Fruit fly (Drosophila melanogaster) whole organism, wandering third instar larva: ENCODE data around the gene net.

Source experiments
- Abd-B ChIP-seq: fragments of >200 bp; optimal IDR thresholded peaks from 2 replicates; lab custom pipeline; 2017; ENCODE audit warnings: missing biosample characterization, missing genetic modification characterization
- CG32264 ChIP-seq: fragments of 200-800 bp; sonication (Bioruptor generic); optimal IDR thresholded peaks from 2 replicates; lab custom pipeline; 2016; ENCODE audit warnings: missing biosample characterization, missing genetic modification characterization
- CG9705 ChIP-seq: fragments of 200-800 bp; sonication (Bioruptor generic); optimal IDR thresholded peaks from 2 replicates; lab custom pipeline; 2018; ENCODE audit warnings: missing biosample characterization, mild to moderate bottlenecking, missing genetic modification characterization
- CrebA ChIP-seq: fragments of 200-800 bp; sonication (Bioruptor generic); optimal IDR thresholded peaks from 2 replicates; lab custom pipeline; 2016; ENCODE audit warnings: missing biosample characterization, mild to moderate bottlenecking, missing genetic modification characterization, borderline replicate concordance
- Dfd ChIP-seq: fragments of >200 bp; optimal IDR thresholded peaks from 2 replicates; lab custom pipeline; 2017; ENCODE audit warnings: missing biosample characterization, missing genetic modification characterization
- Dif ChIP-seq: fragments of 200-275, 200-300 bp; sonication (Bioruptor generic); optimal IDR thresholded peaks from 2 replicates; lab custom pipeline; 2018; ENCODE audit warnings: missing biosample characterization, missing genetic modification characterization; ENCODE audit not compliant: partially characterized antibody
- GATAd ChIP-seq: sonication (Bioruptor generic); optimal IDR thresholded peaks from 2 replicates; lab custom pipeline; 2016; ENCODE audit warnings: missing biosample characterization, missing genetic modification characterization
- HLH106 ChIP-seq: fragments of 200-800 bp; optimal IDR thresholded peaks from 3 replicates; lab custom pipeline; 2019; ENCODE audit warnings: missing biosample characterization, mild to moderate bottlenecking, missing genetic modification characterization, moderate library complexity
- Hnf4 ChIP-seq: fragments of 200-800 bp; sonication (Bioruptor generic); optimal IDR thresholded peaks from 2 replicates; lab custom pipeline; 2016; ENCODE audit warnings: missing biosample characterization, mild to moderate bottlenecking, missing genetic modification characterization
- Hr78 ChIP-seq: fragments of >200 bp; optimal IDR thresholded peaks from 2 replicates; lab custom pipeline; 2017; ENCODE audit warnings: missing biosample characterization, missing genetic modification characterization
- Hr83 ChIP-seq: fragments of 200-300 bp; sonication (Bioruptor generic); optimal IDR thresholded peaks from 2 replicates; lab custom pipeline; 2016; ENCODE audit warnings: missing biosample characterization, mild to moderate bottlenecking, missing genetic modification characterization, moderate library complexity; ENCODE audit not compliant: poor library complexity, severe bottlenecking
- Jra ChIP-seq: sonication (Bioruptor generic); optimal IDR thresholded peaks from 2 replicates; lab custom pipeline; 2016; ENCODE audit warnings: missing biosample characterization, missing genetic modification characterization
- Mio ChIP-seq: sonication (Bioruptor generic); optimal IDR thresholded peaks from 2 replicates; lab custom pipeline; 2016; ENCODE audit warnings: missing biosample characterization, missing genetic modification characterization
- Myc ChIP-seq: fragments of >200 bp; optimal IDR thresholded peaks from 2 replicates; lab custom pipeline; 2017
- N ChIP-seq: fragments of >200 bp; optimal IDR thresholded peaks from 2 replicates; lab custom pipeline; 2018; ENCODE audit warnings: missing biosample characterization, missing external identifiers, missing genetic modification characterization
- OdsH ChIP-seq: fragments of 200-800 bp; sonication (Bioruptor generic); optimal IDR thresholded peaks from 2 replicates; lab custom pipeline; 2016; ENCODE audit warnings: missing biosample characterization, mild to moderate bottlenecking, missing genetic modification characterization
- Rel ChIP-seq, 2 experiments: fragments of 200-800 bp; sonication (Bioruptor generic) in 1 of 2; optimal IDR thresholded peaks; 2 replicates in 1 of 2; 3 replicates in 1 of 2; lab custom pipeline; 2016 to 2019; ENCODE audit warnings: mild to moderate bottlenecking in 2 of 2, missing biosample characterization in 2 of 2, missing genetic modification characterization in 2 of 2, moderate library complexity in 1 of 2
- Sp1 ChIP-seq: fragments of 200-800 bp; sonication (Bioruptor generic); optimal IDR thresholded peaks from 3 replicates; lab custom pipeline; 2019; ENCODE audit warnings: missing biosample characterization, mild to moderate bottlenecking, missing genetic modification characterization, moderate library complexity
- Vsx2 ChIP-seq: fragments of 200-300, 225-300 bp; sonication (Bioruptor generic); optimal IDR thresholded peaks from 2 replicates; lab custom pipeline; 2018; ENCODE audit warnings: missing biosample characterization, missing genetic modification characterization; ENCODE audit not compliant: partially characterized antibody
- br ChIP-seq: fragments of 200-800 bp; sonication (Bioruptor generic); optimal IDR thresholded peaks from 2 replicates; lab custom pipeline; 2016; ENCODE audit warnings: missing biosample characterization, missing genetic modification characterization
- brk ChIP-seq: fragments of 200-800 bp; sonication (Bioruptor generic); optimal IDR thresholded peaks from 2 replicates; lab custom pipeline; 2016; ENCODE audit warnings: missing biosample characterization, mild to moderate bottlenecking, missing genetic modification characterization
- dl ChIP-seq, 2 experiments: fragments of 175-275, 200-275 bp in 1 of 2; fragments of 200-275 bp in 1 of 2; sonication (Bioruptor generic); optimal IDR thresholded peaks; lab custom pipeline; 2018; ENCODE audit warnings: mild to moderate bottlenecking in 2 of 2, missing biosample characterization in 2 of 2, missing genetic modification characterization in 2 of 2, moderate library complexity in 2 of 2; ENCODE audit not compliant: partially characterized antibody in 2 of 2, insufficient read depth in 1 of 2
- dmrt93B ChIP-seq: fragments of 200-800 bp; sonication (Bioruptor generic); optimal IDR thresholded peaks from 2 replicates; lab custom pipeline; 2018; ENCODE audit warnings: missing biosample characterization, mild to moderate bottlenecking, missing genetic modification characterization
- dsf ChIP-seq: sonication (Bioruptor generic); optimal IDR thresholded peaks from 2 replicates; lab custom pipeline; 2016; ENCODE audit warnings: missing biosample characterization, missing genetic modification characterization, borderline replicate concordance
- ey ChIP-seq: fragments of 200-800 bp; sonication (Bioruptor generic); optimal IDR thresholded peaks from 2 replicates; lab custom pipeline; 2016; ENCODE audit warnings: missing biosample characterization, missing genetic modification characterization
- foxo ChIP-seq, 2 experiments: fragments of 200-800 bp; sonication (Bioruptor generic); optimal IDR thresholded peaks; 2 replicates in 1 of 2; 3 replicates in 1 of 2; lab custom pipeline; 2016 to 2017; ENCODE audit warnings: missing biosample characterization in 2 of 2, missing genetic modification characterization in 2 of 2
- fru ChIP-seq: fragments of 200-800 bp; sonication (Bioruptor generic); optimal IDR thresholded peaks from 3 replicates; lab custom pipeline; 2016; ENCODE audit warnings: missing biosample characterization, mild to moderate bottlenecking, missing genetic modification characterization
- h ChIP-seq: fragments of 200-800 bp; sonication (Bioruptor generic); optimal IDR thresholded peaks from 3 replicates; lab custom pipeline; 2016; ENCODE audit warnings: missing biosample characterization, mild to moderate bottlenecking, missing genetic modification characterization
- jim ChIP-seq: fragments of 175-275, 200-325 bp; sonication (Bioruptor generic); optimal IDR thresholded peaks from 2 replicates; lab custom pipeline; 2016; ENCODE audit warnings: missing biosample characterization, mild to moderate bottlenecking, missing genetic modification characterization
- lola ChIP-seq: fragments of >200 bp; optimal IDR thresholded peaks from 2 replicates; lab custom pipeline; 2017; ENCODE audit warnings: missing biosample characterization, missing genetic modification characterization
- pan ChIP-seq: fragments of >200 bp; optimal IDR thresholded peaks from 2 replicates; lab custom pipeline; 2017
- psq ChIP-seq: fragments of 200-800 bp; sonication (Bioruptor generic); optimal IDR thresholded peaks from 3 replicates; lab custom pipeline; 2017; ENCODE audit warnings: missing biosample characterization, mild to moderate bottlenecking, missing genetic modification characterization, moderate library complexity
- rgr ChIP-seq: fragments of 200-800 bp; sonication (Bioruptor generic); optimal IDR thresholded peaks from 3 replicates; lab custom pipeline; 2016; ENCODE audit warnings: missing biosample characterization, mild to moderate bottlenecking, missing genetic modification characterization
- sage ChIP-seq: fragments of 200-800 bp; sonication (Bioruptor generic); optimal IDR thresholded peaks from 2 replicates; lab custom pipeline; 2016; ENCODE audit warnings: missing biosample characterization, mild to moderate bottlenecking, missing genetic modification characterization
- sv ChIP-seq: fragments of 200-800 bp; sonication (Bioruptor generic); optimal IDR thresholded peaks from 3 replicates; lab custom pipeline; 2016; ENCODE audit warnings: missing biosample characterization, missing genetic modification characterization
- tai ChIP-seq: sonication (Bioruptor generic); optimal IDR thresholded peaks from 2 replicates; lab custom pipeline; 2016; ENCODE audit warnings: missing biosample characterization, missing genetic modification characterization
- usp ChIP-seq: fragments of >200 bp; optimal IDR thresholded peaks from 2 replicates; lab custom pipeline; 2017; ENCODE audit warnings: missing biosample characterization, missing genetic modification characterization
- woc ChIP-seq: sonication (Bioruptor generic); optimal IDR thresholded peaks from 2 replicates; lab custom pipeline; 2016; ENCODE audit warnings: missing biosample characterization, mild to moderate bottlenecking, missing genetic modification characterization

Gene net

dm6 chr2L:87255-87723 is at the start of gene net:
Gene net, minus strand, starts transcription at chr2L:87387.
- TF ChIP-seq sage, result no peak
- TF ChIP-seq tai, result no peak
- TF ChIP-seq CG32264, result no peak
- TF ChIP-seq dl (GFP tag; optimal IDR thresholded peaks at IDR 0.05; lab: Kevin White, UChicago; ENCODE audit: insufficient read depth in 1 of 2, partially characterized antibody in 2 of 2), result peak in 1 of 2 experiments; percentile 22
- TF ChIP-seq Jra, result no peak
- TF ChIP-seq ey (GFP tag; lab: Kevin White, UChicago), result peak; percentile 31
- peak in 1 of 2 experiments; percentile 72 for TF ChIP-seq foxo (GFP tag; optimal IDR thresholded peaks at IDR 0.05; lab: Kevin White, UChicago)
- no peak for TF ChIP-seq Mio
- TF ChIP-seq CrebA (GFP tag; lab: Kevin White, UChicago), result peak; percentile 32
- TF ChIP-seq psq (GFP tag; lab: Kevin White, UChicago), result peak; percentile 30
- peak; percentile 67 for TF ChIP-seq Hr83 (GFP tag; lab: Kevin White, UChicago)
- TF ChIP-seq Dif (GFP tag; lab: Kevin White, UChicago), result peak; percentile 62
- no peak for TF ChIP-seq Hnf4 (GFP tag; lab: Kevin White, UChicago)
- peak; percentile 3 for TF ChIP-seq sv (GFP tag; lab: Kevin White, UChicago)
- no peak for TF ChIP-seq lola (GFP tag; lab: Kevin White, UChicago)
- TF ChIP-seq dsf (GFP tag; lab: Kevin White, UChicago), result no peak
- no peak for TF ChIP-seq Dfd
- TF ChIP-seq Vsx2 (GFP tag; lab: Kevin White, UChicago), result no peak
- TF ChIP-seq pan (lab: Kevin White, UChicago), result no peak
- no peak for TF ChIP-seq Abd-B (GFP tag; lab: Kevin White, UChicago)
- no peak for TF ChIP-seq GATAd (GFP tag; lab: Kevin White, UChicago)
- TF ChIP-seq woc (GFP tag; lab: Kevin White, UChicago), result peak; percentile 73
- peak; percentile 73 for TF ChIP-seq h (GFP tag; lab: Kevin White, UChicago)
- TF ChIP-seq CG9705 (GFP tag; lab: Kevin White, UChicago), result peak; percentile 81
- peak; percentile 57 for TF ChIP-seq OdsH (GFP tag; lab: Kevin White, UChicago)
- peak; percentile 52 for TF ChIP-seq dmrt93B
- no peak for TF ChIP-seq Rel (GFP tag; optimal IDR thresholded peaks at IDR 0.05; lab: Kevin White, UChicago)
- TF ChIP-seq Rel (tag; optimal IDR thresholded peaks at IDR 0.05; lab: Kevin White, UChicago), result peak; percentile 76
- peak; percentile 55 for TF ChIP-seq brk (GFP tag; lab: Kevin White, UChicago)
- no peak for TF ChIP-seq N (GFP tag; lab: Kevin White, UChicago)
- TF ChIP-seq usp (GFP tag; lab: Kevin White, UChicago), result no peak
- TF ChIP-seq jim (GFP tag; lab: Kevin White, UChicago), result no peak
- TF ChIP-seq HLH106 (tag; lab: Kevin White, UChicago), result peak; percentile 88
- TF ChIP-seq Sp1 (GFP tag; lab: Kevin White, UChicago), result peak; percentile 87
- peak; percentile 50 for TF ChIP-seq br
- peak; percentile 99 for TF ChIP-seq Myc
- TF ChIP-seq rgr (GFP tag; lab: Kevin White, UChicago), result peak; percentile 76
- peak; percentile 58 for TF ChIP-seq fru (GFP tag; lab: Kevin White, UChicago)
- no peak for TF ChIP-seq Hr78

dm6 chr2L:136131-136426 is 48.9 kb upstream of the net start:
- TF ChIP-seq h (GFP tag; lab: Kevin White, UChicago) (no peak), usp (GFP tag; lab: Kevin White, UChicago) (no peak), brk (GFP tag; lab: Kevin White, UChicago) (no peak), pan (lab: Kevin White, UChicago) (no peak), Dfd (no peak), Dif (GFP tag; lab: Kevin White, UChicago) (no peak), br (no peak)
